Fruit fly (Drosophila melanogaster) whole organism, larva: ENCODE measurements around the gene CG13010.

Experiments
- noc ChIP-seq: fragments of 200-800 bp; sonication (Bioruptor generic); optimal IDR thresholded peaks from 3 replicates; lab custom pipeline; 2019; ENCODE audit warnings: missing biosample characterization, mild to moderate bottlenecking, missing genetic modification characterization, moderate library complexity

The CG13010 gene

dm6 chrX:16694959-16695358, 16.2 kb upstream of the CG13010 start, which contains the start of gene Septin4:
Gene Septin4, minus strand, starts transcription at chrX:16695173.
- TF ChIP-seq noc (tag; lab: Kevin White, UChicago): no peak

- no peak for TF ChIP-seq noc (tag; lab: Kevin White, UChicago)
These were observed 15.7 kb upstream of the CG13010 start for dm6 chrX:16694477-16694876.

dm6 chrX:16693805-16694387, 15.2 kb upstream of the CG13010 start:
- no peak for TF ChIP-seq noc (tag; lab: Kevin White, UChicago)

dm6 chrX:16692325-16692724, 13.6 kb upstream of the CG13010 start:
- peak; percentile 70 for TF ChIP-seq noc (tag; lab: Kevin White, UChicago)

- no peak for TF ChIP-seq noc (tag; lab: Kevin White, UChicago)
These were observed 12.7 kb upstream of the CG13010 start for dm6 chrX:16691440-16691839.

- no peak for TF ChIP-seq noc (tag; lab: Kevin White, UChicago)
These were observed 11.8 kb upstream of the CG13010 start for dm6 chrX:16690499-16690898.

- no peak for TF ChIP-seq noc (tag; lab: Kevin White, UChicago)
These were observed 11.2 kb upstream of the CG13010 start for dm6 chrX:16689966-16690365.

- no peak for TF ChIP-seq noc (tag; lab: Kevin White, UChicago)
These were observed 10.6 kb upstream of the CG13010 start for dm6 chrX:16689339-16689738.

dm6 chrX:16688106-16688459, 9.3 kb upstream of the CG13010 start:
- no peak for TF ChIP-seq noc (tag; lab: Kevin White, UChicago)

dm6 chrX:16687400-16688105, 8.8 kb upstream of the CG13010 start:
- TF ChIP-seq noc (tag; lab: Kevin White, UChicago): no peak

- TF ChIP-seq noc (tag; lab: Kevin White, UChicago): no peak
These were observed 5.0 kb upstream of the CG13010 start, which contains the start of gene Axs for dm6 chrX:16683765-16684164. Gene Axs, minus strand, starts transcription at chrX:16683895.

dm6 chrX:16677163-16677562, 1.6 kb downstream of the CG13010 start:
- no peak for TF ChIP-seq noc (tag; lab: Kevin White, UChicago)

dm6 chrX:16676653-16677052, 2.1 kb downstream of the CG13010 start, which contains the start of gene CG13012:
Gene CG13012, minus strand, starts transcription at chrX:16676753.
- no peak for TF ChIP-seq noc (tag; lab: Kevin White, UChicago)

- TF ChIP-seq noc (tag; lab: Kevin White, UChicago): no peak
These were observed 4.2 kb downstream of the CG13010 start for dm6 chrX:16674538-16674937.

dm6 chrX:16672904-16673303, 5.8 kb downstream of the CG13010 start:
- TF ChIP-seq noc (tag; lab: Kevin White, UChicago): no peak

dm6 chrX:16670691-16671481, 7.9 kb downstream of the CG13010 start:
- peak; percentile 81 for TF ChIP-seq noc (tag; lab: Kevin White, UChicago)
